Worm (Caenorhabditis elegans) whole organism, late embryonic: ENCODE results near the gene let-756.

ENCODE experiments used
- C08G9.2 ChIP-seq: sonication (generic microtip); optimal IDR thresholded peaks from 2 replicates; lab custom pipeline; 2016; ENCODE audit warnings: mild to moderate bottlenecking, missing genetic modification characterization, moderate library complexity, missing compliant biosample characterization
- K09A11.1 ChIP-seq: sonication (generic microtip); optimal IDR thresholded peaks from 2 replicates; lab custom pipeline; 2017; ENCODE audit warnings: antibody characterized with exemption, mild to moderate bottlenecking, missing genetic modification characterization, missing compliant biosample characterization; ENCODE audit not compliant: insufficient read depth
- ama-1 ChIP-seq: fragments of 150-350 bp; optimal IDR thresholded peaks from 2 replicates; lab custom pipeline; 2014
- ceh-19 ChIP-seq: fragments of 200-800 bp; sonication (Bioruptor generic); optimal IDR thresholded peaks from 2 replicates; lab custom pipeline; 2018; ENCODE audit warnings: mild to moderate bottlenecking, missing genetic modification characterization, missing compliant biosample characterization
- ceh-2 ChIP-seq: sonication (generic microtip); optimal IDR thresholded peaks from 2 replicates; lab custom pipeline; 2016; ENCODE audit warnings: missing genotype, missing genetic modification characterization, missing compliant biosample characterization
- ceh-22 ChIP-seq: sonication (generic microtip); optimal IDR thresholded peaks from 2 replicates; lab custom pipeline; 2017; ENCODE audit warnings: missing biosample characterization, missing genetic modification characterization
- ceh-24 ChIP-seq: sonication (generic microtip); optimal IDR thresholded peaks from 2 replicates; lab custom pipeline; 2016; ENCODE audit warnings: mild to moderate bottlenecking, missing genetic modification characterization, missing compliant biosample characterization
- ceh-31 ChIP-seq: sonication (generic microtip); optimal IDR thresholded peaks from 2 replicates; lab custom pipeline; 2016; ENCODE audit warnings: missing genetic modification characterization, missing compliant biosample characterization
- ceh-45 ChIP-seq: fragments of 200-800 bp; sonication (Bioruptor generic); IDR thresholded peaks from 2 replicates; pipeline ENCODE4 v1.3.6; 2022; ENCODE audit warnings: missing genetic modification reagents, missing genetic modification characterization, missing compliant biosample characterization
- ceh-6 ChIP-seq: fragments of 200-800 bp; sonication (Bioruptor generic); optimal IDR thresholded peaks from 2 replicates; lab custom pipeline; 2018; ENCODE audit warnings: mild to moderate bottlenecking, missing genetic modification characterization, missing compliant biosample characterization
- elt-4 ChIP-seq: sonication (generic microtip); optimal IDR thresholded peaks from 2 replicates; lab custom pipeline; 2016; ENCODE audit warnings: missing genetic modification characterization, missing compliant biosample characterization
- fkh-10 ChIP-seq: fragments of 150-350 bp; optimal IDR thresholded peaks from 2 replicates; lab custom pipeline; 2014; ENCODE audit warnings: missing biosample characterization, missing genetic modification reagents, missing genetic modification characterization
- hlh-15 ChIP-seq: sonication (generic microtip); optimal IDR thresholded peaks from 2 replicates; lab custom pipeline; 2016; ENCODE audit warnings: missing genetic modification characterization, missing compliant biosample characterization
- nhr-11 ChIP-seq: fragments of 150-350 bp; optimal IDR thresholded peaks from 2 replicates; lab custom pipeline; 2014; ENCODE audit warnings: missing biosample characterization, missing genetic modification characterization
- pha-4 ChIP-seq: fragments of 150-350 bp; optimal IDR thresholded peaks from 2 replicates; lab custom pipeline; 2018; ENCODE audit warnings: missing biosample characterization, missing genetic modification reagents, missing genetic modification characterization
- ref-2 ChIP-seq: sonication (generic microtip); optimal IDR thresholded peaks from 2 replicates; lab custom pipeline; 2016; ENCODE audit warnings: missing genetic modification characterization, missing compliant biosample characterization
- tbx-2 ChIP-seq: sonication (generic microtip); optimal IDR thresholded peaks from 2 replicates; lab custom pipeline; 2016; ENCODE audit warnings: missing genetic modification characterization, missing compliant biosample characterization
- tbx-7 ChIP-seq: sonication (generic microtip); optimal IDR thresholded peaks from 2 replicates; lab custom pipeline; 2016; ENCODE audit warnings: missing genotype, missing genetic modification characterization, missing compliant biosample characterization
- ttx-3 ChIP-seq: sonication (generic microtip); optimal IDR thresholded peaks from 2 replicates; lab custom pipeline; 2016; ENCODE audit warnings: missing genetic modification reagents, missing genetic modification characterization, missing compliant biosample characterization
- unc-42 ChIP-seq: sonication (generic microtip); optimal IDR thresholded peaks from 2 replicates; lab custom pipeline; 2016; ENCODE audit warnings: missing genotype, missing genetic modification characterization, missing compliant biosample characterization
- unc-86 ChIP-seq: sonication (generic microtip); optimal IDR thresholded peaks from 2 replicates; lab custom pipeline; 2016; ENCODE audit warnings: missing genetic modification characterization, missing compliant biosample characterization
- ztf-16 ChIP-seq: sonication (generic microtip); optimal IDR thresholded peaks from 2 replicates; lab custom pipeline; 2017; ENCODE audit warnings: missing genetic modification characterization, missing compliant biosample characterization

Gene let-756

DNA sequence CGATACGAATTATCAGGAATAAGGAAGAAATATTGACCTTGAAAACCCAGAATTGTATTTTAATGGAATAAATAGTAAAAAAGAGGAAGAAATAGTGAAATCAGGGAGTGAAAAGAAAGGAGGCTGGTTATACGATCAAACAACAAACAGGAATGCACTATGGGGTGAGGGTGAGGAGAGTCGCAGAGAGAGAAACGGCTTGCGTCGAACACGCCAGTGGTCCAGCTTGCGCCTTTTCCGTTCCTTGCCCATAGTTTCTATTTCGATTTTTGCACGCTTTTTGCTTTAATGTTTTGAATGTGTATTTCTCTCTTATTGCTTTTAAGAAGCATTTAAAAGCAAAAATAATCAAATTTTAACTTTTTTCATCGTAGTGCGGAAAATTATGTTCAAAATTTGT lies 46.7 kb downstream of the let-756 start (continued):
- TF ChIP-seq ceh-2 (peak; percentile 45), ceh-19 (GFP tag; lab: Kevin White, UChicago) (peak; percentile 77), ceh-31 (tag; lab: Kevin White, UChicago) (peak; percentile 75), unc-42 (tag; lab: Kevin White, UChicago) (peak; percentile 56), fkh-10 (GFP tag; lab: Kevin White, UChicago) (no peak), ref-2 (tag; lab: Kevin White, UChicago) (peak; percentile 32), tbx-2 (tag; lab: Kevin White, UChicago) (peak; percentile 78), ceh-24 (no peak), ama-1 (lab: Kevin White, UChicago) (no peak), nhr-11 (tag; lab: Kevin White, UChicago) (no peak), hlh-15 (tag; lab: Kevin White, UChicago) (peak; percentile 5), ttx-3 (tag; lab: Kevin White, UChicago) (peak; percentile 62), unc-86 (tag; lab: Kevin White, UChicago) (peak; percentile 31), ceh-6 (no peak), C08G9.2 (tag; lab: Kevin White, UChicago) (no peak), ceh-22 (tag; lab: Kevin White, UChicago) (no peak), tbx-7 (tag; lab: Kevin White, UChicago) (no peak)

- TF ChIP-seq ceh-24 (no peak), pha-4 (tag; lab: Kevin White, UChicago) (no peak), K09A11.1 (tag; lab: Kevin White, UChicago) (no peak), elt-4 (tag; lab: Kevin White, UChicago) (no peak), ztf-16 (tag; lab: Kevin White, UChicago) (no peak), ceh-22 (tag; lab: Kevin White, UChicago) (no peak), ceh-45 (no peak)
Measured at ce11 chrIII:6454183-6454582, 47.3 kb downstream of the let-756 start, which contains the start of gene jhdm-1. Gene jhdm-1, plus strand, starts transcription at chrIII:6454483.
